Worm (Caenorhabditis elegans): ENCODE data around the gene B0302.2.

DNA sequence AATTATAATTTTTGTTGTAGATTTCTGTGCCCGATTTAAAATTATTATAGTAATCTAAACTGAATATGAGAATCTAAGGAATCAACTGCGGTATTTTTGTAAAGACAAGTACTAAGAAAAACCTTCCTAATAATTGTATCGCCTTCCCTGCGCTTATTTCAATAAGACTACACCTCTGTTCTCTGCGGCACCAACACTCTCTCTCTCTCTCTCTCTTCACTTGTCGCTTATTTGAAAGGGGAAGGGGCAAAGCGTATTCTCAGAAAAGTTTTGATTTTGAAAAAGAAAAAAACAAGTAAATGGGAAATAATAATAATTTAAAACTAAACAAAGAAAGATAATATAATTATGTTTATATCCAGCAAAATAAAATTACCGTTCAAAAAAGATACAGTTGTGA lies 2.9 kb downstream of the B0302.2 start:
- TF ChIP-seq cog-1 (tag; optimal IDR thresholded peaks at IDR 0.05) (no peak), flt-1 (GFP tag; IDR thresholded peaks at IDR 0.05) (peak; percentile 62), tab-1 (GFP tag; IDR thresholded peaks at IDR 0.05) (no peak), ztf-29 (GFP tag; IDR thresholded peaks at IDR 0.05) (no peak)
